Fruit fly (Drosophila melanogaster): Measurements from ENCODE around the gene Srx.

Srx gene

DNA sequence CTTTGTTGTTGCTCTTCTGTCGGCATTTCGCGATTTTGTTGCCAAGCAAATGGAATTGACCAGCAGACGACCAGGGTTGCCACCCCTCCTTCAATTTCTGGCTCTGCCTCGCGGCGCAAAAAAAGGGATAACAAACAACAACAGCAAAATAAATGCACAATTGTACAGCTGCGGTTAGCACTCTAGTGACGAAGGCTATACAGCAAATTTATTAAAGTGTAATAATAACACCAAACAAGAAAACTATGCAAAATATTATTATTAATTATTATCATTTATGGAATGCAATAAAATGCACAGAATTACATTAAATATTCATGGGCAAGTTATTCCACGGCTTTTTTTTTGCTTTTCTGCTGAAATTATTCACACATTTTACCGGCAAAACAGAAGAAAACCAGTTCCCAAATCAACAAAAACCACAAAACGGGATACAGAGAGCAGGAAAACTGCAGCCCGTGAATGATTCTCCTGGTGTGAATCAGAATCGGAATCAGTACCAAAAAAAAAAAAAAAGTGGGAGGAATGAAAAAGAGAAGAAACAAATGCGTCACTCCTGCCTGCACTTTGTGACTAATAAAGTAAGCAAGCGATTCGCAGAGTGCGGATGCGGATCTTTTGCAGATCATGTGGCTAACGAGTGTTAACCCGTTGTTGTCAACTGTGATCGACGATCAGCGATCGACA is 22.6 kb downstream of the Srx start:
- TF ChIP-seq CG11504 (tag; optimal IDR thresholded peaks at IDR 0.05) (peak; percentile 3), toy (GFP tag; IDR thresholded peaks at IDR 0.05) (no peak), Drgx (GFP tag; IDR thresholded peaks at IDR 0.05) (peak; percentile 36; the same call in 1 of the 2 replicates), Ets65A (GFP tag) (no peak), row (GFP tag; IDR thresholded peaks at IDR 0.05) (peak; percentile 11; the same call in 1 of the 3 replicates), CG14014 (GFP tag; IDR thresholded peaks at IDR 0.05) (no peak), nom (GFP tag; optimal IDR thresholded peaks at IDR 0.05) (peak; percentile 77), gem (tag; optimal IDR thresholded peaks at IDR 0.05) (peak; percentile 10), Hr51 (GFP tag; optimal IDR thresholded peaks at IDR 0.05) (peak in 1 of 2 experiments; percentile 7), lbe (GFP tag; optimal IDR thresholded peaks at IDR 0.05) (peak; percentile 65), bsh (GFP tag; optimal IDR thresholded peaks at IDR 0.05) (peak in 1 of 2 experiments; percentile 38), lmd (GFP tag; IDR thresholded peaks at IDR 0.05) (no peak)

DNA sequence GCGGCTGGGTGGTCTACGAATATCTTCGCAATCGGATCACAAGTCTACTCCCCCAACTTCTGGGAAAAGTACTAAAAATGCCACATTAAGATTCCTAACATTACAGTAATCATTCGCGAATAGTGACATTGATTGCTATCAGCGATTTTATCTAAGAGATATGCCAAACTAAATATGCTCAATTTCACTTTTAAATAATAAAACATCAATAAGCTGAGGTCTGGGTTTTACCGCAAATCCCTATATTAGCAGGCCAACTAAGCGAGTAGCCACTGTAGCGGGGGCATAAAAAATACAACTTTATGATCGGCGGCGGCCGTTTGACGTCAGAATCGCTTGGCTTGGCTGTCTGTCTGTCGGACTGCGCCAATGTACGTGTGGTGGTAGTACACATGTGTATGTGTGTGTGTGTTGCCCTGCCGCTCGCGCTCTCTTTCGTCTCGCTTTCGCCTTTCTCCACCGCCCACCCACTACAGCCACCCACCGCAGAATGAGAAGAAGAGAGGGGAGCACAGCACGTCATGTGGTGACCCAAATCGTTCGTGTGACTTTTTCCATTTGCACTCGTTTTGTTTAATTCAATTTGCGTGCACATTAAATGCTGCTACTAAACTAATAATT is 23.6 kb downstream of the Srx start:
- TF ChIP-seq Xbp1 (GFP tag; optimal IDR thresholded peaks at IDR 0.05) (peak; percentile 98), toy (GFP tag; IDR thresholded peaks at IDR 0.05) (peak; percentile 91), luna (GFP tag; optimal IDR thresholded peaks at IDR 0.05) (peak; percentile 93), hbn (GFP tag; IDR thresholded peaks at IDR 0.05; ENCODE audit: partially characterized antibody) (no peak), pros (GFP tag; optimal IDR thresholded peaks at IDR 0.05) (peak; percentile 58), CG12659 (GFP tag; optimal IDR thresholded peaks at IDR 0.05) (peak; percentile 96), CG6765 (GFP tag; optimal IDR thresholded peaks at IDR 0.05) (peak; percentile 85), CG18619 (GFP tag; optimal IDR thresholded peaks at IDR 0.05) (peak; percentile 93), HHEX (GFP tag; optimal IDR thresholded peaks at IDR 0.05) (peak; percentile 91), CG8290 (GFP tag; optimal IDR thresholded peaks at IDR 0.05) (peak; percentile 87), CG8290 (tag; optimal IDR thresholded peaks at IDR 0.05) (peak; percentile 68 to 99), CG9215 (GFP tag; IDR thresholded peaks at IDR 0.05) (peak; percentile 94), B-H2 (GFP tag; optimal IDR thresholded peaks at IDR 0.05) (peak; percentile 89), C15 (GFP tag; IDR thresholded peaks at IDR 0.05) (peak; percentile 90), tio (GFP tag; optimal IDR thresholded peaks at IDR 0.05) (peak; percentile 92), Hr51 (GFP tag; optimal IDR thresholded peaks at IDR 0.05) (peak; percentile 94 to 95), CG5180 (GFP tag; optimal IDR thresholded peaks at IDR 0.05) (peak; percentile 87), otp (GFP tag; IDR thresholded peaks at IDR 0.05) (peak; percentile 95), Stat92E (GFP tag; optimal IDR thresholded peaks at IDR 0.05) (peak in 1 of 3 experiments; percentile 84), CG10959 (GFP tag; IDR thresholded peaks at IDR 0.05) (peak; percentile 70), CG1529 (GFP tag; optimal IDR thresholded peaks at IDR 0.05) (peak; percentile 94), CkIIα-i1 (GFP tag; IDR thresholded peaks at IDR 0.05) (peak; percentile 46; the same call in 1 of the 2 replicates), Bteb2 (GFP tag; optimal IDR thresholded peaks at IDR 0.05) (peak; percentile 93), Fer3 (tag; optimal IDR thresholded peaks at IDR 0.05) (peak; percentile 95), sim (GFP tag; IDR thresholded peaks at IDR 0.05) (peak; percentile 70; the same call in 1 of the 2 replicates), Mes4 (GFP tag; optimal IDR thresholded peaks at IDR 0.05) (peak; percentile 86), Usf (GFP tag; optimal IDR thresholded peaks at IDR 0.05) (peak; percentile 91), Sox102F (GFP tag; optimal IDR thresholded peaks at IDR 0.05) (peak; percentile 97), maf-S (GFP tag; optimal IDR thresholded peaks at IDR 0.05) (peak; percentile 92), CG17912 (GFP tag; optimal IDR thresholded peaks at IDR 0.05) (peak; percentile 93), Atf6 (GFP tag; IDR thresholded peaks at IDR 0.05) (peak; percentile 96), chinmo (GFP tag; IDR thresholded peaks at IDR 0.05; ENCODE audit: partially characterized antibody) (0 out of 4 replicates have a peak, but pooled peaks have one; percentile 30), CG11696 (GFP tag; IDR thresholded peaks at IDR 0.05) (peak; percentile 76), ac (GFP tag; optimal IDR thresholded peaks at IDR 0.05) (peak; percentile 63), vvl (GFP tag; IDR thresholded peaks at IDR 0.05) (peak; percentile 98), CG3838 (GFP tag; optimal IDR thresholded peaks at IDR 0.05) (peak; percentile 87), Nf-YA (GFP tag; IDR thresholded peaks at IDR 0.05) (peak; percentile 87)
